Fruit fly (Drosophila melanogaster): ENCODE measurements around the gene KrT95D.

Gene KrT95D

DNA sequence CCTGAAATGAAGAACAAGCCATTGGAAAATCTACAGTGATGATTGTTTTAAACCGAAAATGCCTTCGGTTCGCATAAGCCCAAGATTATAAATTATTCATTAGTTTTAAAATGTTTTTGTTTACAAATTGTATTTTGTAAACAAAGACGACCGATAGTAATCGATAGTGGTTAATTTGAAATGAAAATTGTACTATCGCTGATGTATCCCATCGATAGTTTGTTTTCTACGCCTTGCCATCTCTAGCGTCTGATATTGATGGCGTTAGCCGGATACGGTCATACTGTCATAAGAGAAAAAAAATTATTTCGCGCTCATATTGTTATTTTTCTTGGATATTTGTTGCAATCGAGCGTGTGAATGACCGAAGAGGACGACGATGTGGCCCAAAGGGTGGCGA lies 26.4 kb upstream of the KrT95D start, which contains the start of gene SMC1 (continued):
- TF ChIP-seq Meics (GFP tag; optimal IDR thresholded peaks at IDR 0.05) (peak; percentile 29), amos (GFP tag; IDR thresholded peaks at IDR 0.05; ENCODE audit: partially characterized antibody) (peak; percentile 100), bbx (GFP tag; IDR thresholded peaks at IDR 0.05; ENCODE audit: partially characterized antibody) (peak; percentile 100), phol (tag; optimal IDR thresholded peaks at IDR 0.05) (peak; percentile 83), CG32532 (GFP tag; IDR thresholded peaks at IDR 0.05) (peak; percentile 67), CG12744 (GFP tag; optimal IDR thresholded peaks at IDR 0.05) (peak; percentile 30), chn (GFP tag; optimal IDR thresholded peaks at IDR 0.05) (peak; percentile 10), Ptx1 (GFP tag; IDR thresholded peaks at IDR 0.05) (no peak), lab (GFP tag; optimal IDR thresholded peaks at IDR 0.05) (no peak), row (GFP tag; IDR thresholded peaks at IDR 0.05) (peak; percentile 89), HLH4C (GFP tag; IDR thresholded peaks at IDR 0.05; ENCODE audit: partially characterized antibody) (peak; percentile 98), Rfx (GFP tag; IDR thresholded peaks at IDR 0.05) (peak; percentile 77; the same call in 1 of the 2 replicates), CG4854 (GFP tag; optimal IDR thresholded peaks at IDR 0.05) (peak; percentile 20), dan (GFP tag; IDR thresholded peaks at IDR 0.05) (no peak), Gug (GFP tag; IDR thresholded peaks at IDR 0.05) (peak; percentile 40; the same call in 1 of the 4 replicates), CG2712 (tag; optimal IDR thresholded peaks at IDR 0.05) (peak; percentile 65), dati (GFP tag; IDR thresholded peaks at IDR 0.05) (no peak), Usf (GFP tag; optimal IDR thresholded peaks at IDR 0.05) (no peak), sna (GFP tag; IDR thresholded peaks at IDR 0.05; ENCODE audit: partially characterized antibody) (peak; percentile 99), CG13287 (GFP tag; IDR thresholded peaks at IDR 0.05; ENCODE audit: partially characterized antibody) (peak; percentile 100), nom (GFP tag; optimal IDR thresholded peaks at IDR 0.05) (peak; percentile 6), mld (GFP tag; IDR thresholded peaks at IDR 0.05; ENCODE audit: partially characterized antibody) (peak; percentile 99), CG17829 (tag; optimal IDR thresholded peaks at IDR 0.05) (peak; percentile 68), CG2116 (GFP tag; optimal IDR thresholded peaks at IDR 0.05) (peak; percentile 79), ase (GFP tag; IDR thresholded peaks at IDR 0.05) (no peak), unc-4 (GFP tag; IDR thresholded peaks at IDR 0.05; ENCODE audit: partially characterized antibody) (peak; percentile 99), dysf (GFP tag; IDR thresholded peaks at IDR 0.05) (peak; percentile 38; the same call in 2 of the 3 replicates), D19A (tag; optimal IDR thresholded peaks at IDR 0.05) (peak; percentile 20), CG17912 (GFP tag; optimal IDR thresholded peaks at IDR 0.05) (peak; percentile 21), CG16813 (GFP tag; IDR thresholded peaks at IDR 0.05; ENCODE audit: partially characterized antibody) (peak; percentile 100), slp2 (GFP tag; optimal IDR thresholded peaks at IDR 0.05) (peak; percentile 18), CG13296 (GFP tag; optimal IDR thresholded peaks at IDR 0.05) (peak; percentile 23), Antp (GFP tag; optimal IDR thresholded peaks at IDR 0.05) (peak; percentile 47), slou (GFP tag; optimal IDR thresholded peaks at IDR 0.05) (peak; percentile 32), nmo (GFP tag; optimal IDR thresholded peaks at IDR 0.05) (no peak), tx (GFP tag; optimal IDR thresholded peaks at IDR 0.05) (peak; percentile 29), CG42726 (GFP tag; IDR thresholded peaks at IDR 0.05; ENCODE audit: partially characterized antibody) (peak; percentile 99), CG12769 (tag; optimal IDR thresholded peaks at IDR 0.05) (peak; percentile 53), Atf6 (GFP tag; IDR thresholded peaks at IDR 0.05) (peak; percentile 38; the same call in 1 of the 2 replicates), HHEX (GFP tag; optimal IDR thresholded peaks at IDR 0.05) (no peak), CG2129 (GFP tag; IDR thresholded peaks at IDR 0.05; ENCODE audit: partially characterized antibody) (peak; percentile 98), pho (GFP tag; optimal IDR thresholded peaks at IDR 0.05) (peak; percentile 64), CG9797 (GFP tag; optimal IDR thresholded peaks at IDR 0.05) (peak; percentile 83), Scr (GFP tag; IDR thresholded peaks at IDR 0.05; ENCODE audit: partially characterized antibody) (peak; percentile 99), Dbx (GFP tag; IDR thresholded peaks at IDR 0.05) (peak; percentile 87), CG1233 (GFP tag; optimal IDR thresholded peaks at IDR 0.05) (peak; percentile 14), tin (GFP tag; optimal IDR thresholded peaks at IDR 0.05) (peak; percentile 13), CG3163 (GFP tag; optimal IDR thresholded peaks at IDR 0.05) (peak; percentile 43), wek (GFP tag; optimal IDR thresholded peaks at IDR 0.05) (peak; percentile 18), H2.0 (GFP tag; IDR thresholded peaks at IDR 0.05) (no peak)

Measured in whole organism, embryonic.